Fruit fly (Drosophila melanogaster) whole organism, embryonic: Measurements from ENCODE around the gene CG11951.

Source experiments
- ATbp ChIP-seq: fragments of 200-800 bp; sonication (Bioruptor generic); optimal IDR thresholded peaks from 2 replicates; lab custom pipeline; 2017; ENCODE audit warnings: missing biosample characterization, mild to moderate bottlenecking, missing genetic modification characterization, missing genetic modification reagents
- Abd-B ChIP-seq: fragments of 200-800 bp; sonication (Bioruptor generic); optimal IDR thresholded peaks from 2 replicates; lab custom pipeline; 2018; ENCODE audit warnings: missing biosample characterization, mild to moderate bottlenecking, missing genetic modification characterization, moderate library complexity
- BtbVII ChIP-seq: fragments of 200-800 bp; sonication (Bioruptor generic); optimal IDR thresholded peaks from 3 replicates; lab custom pipeline; 2017; ENCODE audit warnings: missing biosample characterization, mild to moderate bottlenecking, missing genetic modification characterization
- Bteb2 ChIP-seq: fragments of 200-800 bp; sonication (Bioruptor generic); optimal IDR thresholded peaks from 2 replicates; lab custom pipeline; 2016; ENCODE audit warnings: missing biosample characterization, missing genetic modification characterization
- CG10267 ChIP-seq: fragments of 200-800 bp; sonication (Bioruptor generic); optimal IDR thresholded peaks from 2 replicates; lab custom pipeline; 2018; ENCODE audit warnings: missing biosample characterization, mild to moderate bottlenecking, missing genetic modification characterization, moderate library complexity
- CG11398 ChIP-seq: fragments of 200-800 bp; sonication (Bioruptor generic); optimal IDR thresholded peaks from 2 replicates; lab custom pipeline; 2016; ENCODE audit warnings: missing biosample characterization, missing genetic modification characterization
- CG11560 ChIP-seq: fragments of 200-800 bp; sonication (Bioruptor generic); IDR thresholded peaks from 3 replicates; pipeline ENCODE4 v1.3.6; 2022; ENCODE audit warnings: missing biosample characterization, missing genetic modification characterization
- CG14050 ChIP-seq: fragments of 200-800 bp; sonication (Bioruptor generic); IDR thresholded peaks from 3 replicates; pipeline ENCODE4 v1.3.6; 2022; ENCODE audit warnings: missing biosample characterization, missing genetic modification characterization
- CG15479 ChIP-seq: fragments of 200-800 bp; sonication (Bioruptor generic); optimal IDR thresholded peaks from 3 replicates; lab custom pipeline; 2019; ENCODE audit warnings: missing biosample characterization, mild to moderate bottlenecking, missing genetic modification characterization, moderate library complexity
- CG16813 ChIP-seq: fragments of 200-800 bp; sonication (Bioruptor generic); IDR thresholded peaks from 3 replicates; pipeline ENCODE4 v1.3.6; 2022; ENCODE audit warnings: missing biosample characterization, missing genetic modification characterization; ENCODE audit not compliant: partially characterized antibody
- CG17612 ChIP-seq: fragments of 200-800 bp; sonication (Bioruptor generic); IDR thresholded peaks from 2 replicates; pipeline ENCODE4 v1.3.6; 2022; ENCODE audit warnings: missing biosample characterization, missing genetic modification characterization
- CG17829 ChIP-seq: fragments of 200-800 bp; optimal IDR thresholded peaks from 2 replicates; lab custom pipeline; 2019; ENCODE audit warnings: missing biosample characterization, mild to moderate bottlenecking, missing genetic modification characterization, moderate library complexity
- CG1832 ChIP-seq: fragments of 200-800 bp; sonication (Bioruptor generic); optimal IDR thresholded peaks from 2 replicates; lab custom pipeline; 2017; ENCODE audit warnings: missing biosample characterization, mild to moderate bottlenecking, missing genetic modification characterization, inconsistent platforms
- CG2116 ChIP-seq: fragments of 200-800 bp; sonication (Bioruptor generic); optimal IDR thresholded peaks from 3 replicates; lab custom pipeline; 2018; ENCODE audit warnings: missing biosample characterization, mild to moderate bottlenecking, missing genetic modification characterization
- CG2202 ChIP-seq: fragments of 200-800 bp; sonication (Bioruptor generic); optimal IDR thresholded peaks from 2 replicates; lab custom pipeline; 2018; ENCODE audit warnings: missing biosample characterization, mild to moderate bottlenecking, missing genetic modification characterization
- CG2678 ChIP-seq: fragments of 200-800 bp; sonication (Bioruptor generic); optimal IDR thresholded peaks from 3 replicates; lab custom pipeline; 2019; ENCODE audit warnings: missing biosample characterization, mild to moderate bottlenecking, missing genetic modification characterization, moderate library complexity
- CG32767 ChIP-seq: fragments of 200-800 bp; sonication (Bioruptor generic); IDR thresholded peaks from 2 replicates; pipeline ENCODE4 v1.3.6; 2022; ENCODE audit warnings: missing biosample characterization, missing genetic modification characterization
- CG5245 ChIP-seq: fragments of 200-800 bp; sonication (Bioruptor generic); optimal IDR thresholded peaks from 3 replicates; lab custom pipeline; 2016; ENCODE audit warnings: missing biosample characterization, missing genetic modification characterization
- CG7271 ChIP-seq: fragments of 200-800 bp; sonication (Bioruptor generic); optimal IDR thresholded peaks from 2 replicates; lab custom pipeline; 2018; ENCODE audit warnings: missing biosample characterization, mild to moderate bottlenecking, missing genetic modification characterization, moderate library complexity
- CG7786 ChIP-seq: fragments of 200-800 bp; sonication (Bioruptor generic); optimal IDR thresholded peaks from 2 replicates; lab custom pipeline; 2016; ENCODE audit warnings: missing biosample characterization, missing genetic modification characterization
- CG7839 ChIP-seq: fragments of 200-800 bp; sonication (Bioruptor generic); optimal IDR thresholded peaks from 3 replicates; lab custom pipeline; 2018; ENCODE audit warnings: missing biosample characterization, mild to moderate bottlenecking, missing genetic modification characterization, moderate library complexity
- CG8290 ChIP-seq, 3 experiments: fragments of 200-800 bp; sonication (Bioruptor generic); optimal IDR thresholded peaks; 2 replicates each; lab custom pipeline; 2016 to 2019; ENCODE audit warnings: missing biosample characterization in 3 of 3, missing genetic modification characterization in 3 of 3, mild to moderate bottlenecking in 2 of 3, moderate library complexity in 1 of 3
- CG8765 ChIP-seq: fragments of 200-800 bp; sonication (Bioruptor generic); IDR thresholded peaks from 2 replicates; pipeline ENCODE4 v1.3.6; 2022; ENCODE audit warnings: missing biosample characterization, missing genetic modification characterization
- CG9727 ChIP-seq: fragments of 200-800 bp; sonication (Bioruptor generic); optimal IDR thresholded peaks from 3 replicates; lab custom pipeline; 2017; ENCODE audit warnings: missing biosample characterization, mild to moderate bottlenecking, missing genetic modification characterization
- CTCF ChIP-seq: fragments of 200-800 bp; sonication (Bioruptor generic); optimal IDR thresholded peaks from 2 replicates; lab custom pipeline; 2017; ENCODE audit warnings: missing biosample characterization, mild to moderate bottlenecking, missing genetic modification characterization, moderate library complexity
- CrebB ChIP-seq: fragments of 200-800 bp; sonication (Bioruptor generic); optimal IDR thresholded peaks from 3 replicates; lab custom pipeline; 2018; ENCODE audit warnings: missing biosample characterization, mild to moderate bottlenecking, missing genetic modification characterization
- Eip74EF ChIP-seq, 2 experiments: fragments of 200-800 bp in 1 of 2; fragments of >200 bp in 1 of 2; sonication (Bioruptor generic) in 1 of 2; optimal IDR thresholded peaks; 2 replicates each; lab custom pipeline; 2017 to 2019; ENCODE audit warnings: missing biosample characterization in 2 of 2, missing genetic modification characterization in 2 of 2, mild to moderate bottlenecking in 1 of 2, moderate library complexity in 1 of 2
- HLH3B ChIP-seq: fragments of 200-800 bp; sonication (Bioruptor generic); IDR thresholded peaks from 2 replicates; pipeline ENCODE4 v1.3.6; 2022; ENCODE audit warnings: missing biosample characterization, missing genetic modification characterization
- Hr3 ChIP-seq: fragments of 200-800 bp; sonication (Bioruptor generic); optimal IDR thresholded peaks from 3 replicates; lab custom pipeline; 2016; ENCODE audit warnings: missing biosample characterization, missing genetic modification characterization
- Max ChIP-seq: fragments of 200-800 bp; sonication (Bioruptor generic); optimal IDR thresholded peaks from 2 replicates; lab custom pipeline; 2016; ENCODE audit warnings: missing biosample characterization, mild to moderate bottlenecking, missing genetic modification characterization
- Mrtf ChIP-seq: fragments of 200-800 bp; sonication (Bioruptor generic); IDR thresholded peaks from 3 replicates; pipeline ENCODE4 v1.3.6; 2022; ENCODE audit warnings: missing biosample characterization, missing genetic modification characterization
- Oaz ChIP-seq: fragments of 200-800 bp; sonication (Bioruptor generic); IDR thresholded peaks from 2 replicates; pipeline ENCODE4 v1.3.6; 2022; ENCODE audit warnings: missing biosample characterization, missing genetic modification characterization
- Pdp1 ChIP-seq, 2 experiments: fragments of 200-800 bp; sonication (Bioruptor generic); optimal IDR thresholded peaks; 3 replicates each; lab custom pipeline; 2016; ENCODE audit warnings: missing biosample characterization in 2 of 2, missing genetic modification characterization in 2 of 2, mild to moderate bottlenecking in 1 of 2, moderate library complexity in 1 of 2
- Sry-δ ChIP-seq: fragments of 200-800 bp; sonication (Bioruptor generic); optimal IDR thresholded peaks from 2 replicates; lab custom pipeline; 2016; ENCODE audit warnings: missing biosample characterization, missing genetic modification characterization
- ab ChIP-seq: fragments of 200-800 bp; sonication (Bioruptor generic); optimal IDR thresholded peaks from 2 replicates; lab custom pipeline; 2016; ENCODE audit warnings: missing biosample characterization, missing genetic modification characterization
- al ChIP-seq: fragments of 200-800 bp; sonication (Bioruptor generic); IDR thresholded peaks from 2 replicates; pipeline ENCODE4 v1.3.6; 2022; ENCODE audit warnings: missing biosample characterization, missing genetic modification characterization
- chif ChIP-seq, 2 experiments: fragments of 200-800 bp; sonication (Bioruptor generic); optimal IDR thresholded peaks; 3 replicates each; lab custom pipeline; 2016; ENCODE audit warnings: missing biosample characterization in 2 of 2, missing genetic modification characterization in 2 of 2
- crc ChIP-seq: fragments of 200-800 bp; sonication (Bioruptor generic); optimal IDR thresholded peaks from 2 replicates; lab custom pipeline; 2016; ENCODE audit warnings: missing biosample characterization, missing genetic modification characterization
- esg ChIP-seq: fragments of 200-800 bp; sonication (Bioruptor generic); conservative IDR thresholded peaks from 2 replicates; pipeline ENCODE4 v1.3.6; 2022; ENCODE audit warnings: missing biosample characterization, missing genetic modification characterization
- fd3F ChIP-seq: fragments of 200-800 bp; sonication (Bioruptor generic); optimal IDR thresholded peaks from 2 replicates; lab custom pipeline; 2018; ENCODE audit warnings: missing biosample characterization, mild to moderate bottlenecking, missing genetic modification characterization, moderate library complexity
- grn ChIP-seq: fragments of 200-800 bp; sonication (Bioruptor generic); optimal IDR thresholded peaks from 3 replicates; lab custom pipeline; 2017; ENCODE audit warnings: missing biosample characterization, missing genetic modification characterization
- nau ChIP-seq: fragments of 200-800 bp; sonication (Bioruptor generic); optimal IDR thresholded peaks from 3 replicates; lab custom pipeline; 2017; ENCODE audit warnings: missing biosample characterization, mild to moderate bottlenecking, missing genetic modification characterization, missing genetic modification reagents
- nom ChIP-seq: fragments of 200-800 bp; sonication (Bioruptor generic); optimal IDR thresholded peaks from 2 replicates; lab custom pipeline; 2017; ENCODE audit warnings: missing biosample characterization, missing genetic modification characterization, mild to moderate bottlenecking, moderate library complexity, missing genetic modification reagents
- otp ChIP-seq: fragments of 200-800 bp; sonication (Bioruptor generic); IDR thresholded peaks from 3 replicates; pipeline ENCODE4, ENCODE4 v1.3.6; 2022; ENCODE audit warnings: missing biosample characterization, missing genetic modification characterization
- phol ChIP-seq: fragments of 200-800 bp; sonication (Bioruptor generic); optimal IDR thresholded peaks from 3 replicates; lab custom pipeline; 2018; ENCODE audit warnings: missing biosample characterization, mild to moderate bottlenecking, missing genetic modification characterization, moderate library complexity
- ranshi ChIP-seq: fragments of 200-800 bp; sonication (Bioruptor generic); IDR thresholded peaks from 2 replicates; pipeline ENCODE4 v1.3.6; 2022; ENCODE audit warnings: missing biosample characterization, missing genetic modification characterization
- repo ChIP-seq: fragments of 200-800 bp; sonication (Bioruptor generic); optimal IDR thresholded peaks from 2 replicates; lab custom pipeline; 2016; ENCODE audit warnings: missing biosample characterization, missing genetic modification characterization
- yki ChIP-seq: fragments of >200 bp; optimal IDR thresholded peaks from 3 replicates; lab custom pipeline; 2018
- zen ChIP-seq: fragments of 200-800 bp; sonication (Bioruptor generic); optimal IDR thresholded peaks from 3 replicates; lab custom pipeline; 2018; ENCODE audit warnings: missing biosample characterization, mild to moderate bottlenecking, missing genetic modification characterization, moderate library complexity

CG11951 gene

DNA sequence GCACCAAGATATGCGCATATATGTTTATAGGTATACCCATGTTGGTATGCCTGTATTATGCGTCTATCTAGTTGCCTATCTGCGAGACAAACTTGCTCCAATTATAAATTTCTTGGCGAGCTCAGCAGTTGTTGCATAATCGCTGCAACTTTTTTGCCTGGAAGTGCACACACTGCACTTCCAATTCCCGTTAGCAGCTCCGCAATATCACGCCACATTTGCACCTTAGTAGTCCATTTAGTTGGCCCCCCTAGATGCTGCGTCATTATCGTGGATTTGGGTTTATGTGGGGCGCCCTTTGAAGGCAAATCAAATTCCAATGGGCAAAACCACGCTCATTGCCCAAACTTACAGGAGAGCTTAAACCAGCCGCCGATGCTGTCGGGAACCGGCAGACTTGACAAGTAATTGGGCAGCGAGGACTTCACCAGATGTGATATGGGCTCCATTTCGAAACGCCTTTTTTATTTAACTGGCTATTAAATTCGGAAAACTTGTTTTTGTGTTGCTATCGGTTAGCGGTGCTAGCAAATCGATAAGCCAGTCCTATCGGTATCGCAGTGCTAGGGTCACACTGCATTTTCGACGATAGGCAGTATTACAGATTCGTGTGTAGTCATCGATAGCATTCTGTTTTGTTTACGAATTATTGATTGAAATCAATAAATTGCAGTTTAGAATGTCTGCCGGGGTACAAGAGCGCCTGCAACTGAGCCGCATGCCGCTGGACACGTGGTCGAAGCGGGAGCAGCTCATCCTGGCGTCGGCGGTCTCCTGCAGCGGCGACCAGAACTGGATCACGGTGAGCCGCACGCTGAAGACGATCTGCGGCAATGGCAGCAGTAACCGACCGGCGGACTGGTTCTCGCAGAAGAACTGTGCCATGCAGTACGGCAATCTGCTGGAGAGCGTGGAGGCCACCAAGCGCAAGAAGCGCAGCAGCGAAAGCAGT is 15.4 kb downstream of the CG11951 start, which contains the start of the genes Cisd2 and Brd8 (continued):
- TF ChIP-seq CrebB (tag; lab: Kevin White, UChicago) (no peak), nau (GFP tag; lab: Kevin White, UChicago) (no peak), CG32767 (no peak), al (no peak), Oaz (no peak), repo (GFP tag; lab: Kevin White, UChicago) (peak; percentile 29), fd3F (no peak), CG8765 (GFP tag; lab: Robert Waterston, UW) (no peak), CG7839 (tag; lab: Kevin White, UChicago) (no peak), Sry-δ (GFP tag; lab: Kevin White, UChicago) (peak; percentile 95), BtbVII (GFP tag; lab: Kevin White, UChicago) (no peak), phol (peak; percentile 28), CG1832 (GFP tag; lab: Kevin White, UChicago) (no peak), CG11560 (peak; percentile 76; the same call in 2 of the 3 replicates), ab (GFP tag; lab: Kevin White, UChicago) (no peak), grn (peak; percentile 29), CG5245 (no peak), crc (GFP tag; lab: Kevin White, UChicago) (no peak), CG16813 (GFP tag; lab: Robert Waterston, UW) (peak; percentile 92), CG14050 (GFP tag; lab: Robert Waterston, UW) (no peak), CG2116 (GFP tag; lab: Kevin White, UChicago) (peak; percentile 90), CG17612 (GFP tag; lab: Robert Waterston, UW) (no peak), CG10267 (tag; lab: Kevin White, UChicago) (peak; percentile 38), Abd-B (peak; percentile 31), Max (GFP tag; lab: Kevin White, UChicago) (no peak), chif (GFP tag; optimal IDR thresholded peaks at IDR 0.05; lab: Kevin White, UChicago) (no peak), CG2202 (tag; lab: Kevin White, UChicago) (no peak), CTCF (GFP tag; lab: Kevin White, UChicago) (peak; percentile 55), ranshi (no peak), Mrtf (GFP tag; lab: Robert Waterston, UW) (no peak), CG7786 (no peak), CG15479 (GFP tag; lab: Kevin White, UChicago) (no peak), Bteb2 (GFP tag; lab: Kevin White, UChicago) (no peak), nom (GFP tag; lab: Kevin White, UChicago) (no peak), CG8290 (GFP tag; optimal IDR thresholded peaks at IDR 0.05; lab: Kevin White, UChicago) (no peak), CG8290 (tag; optimal IDR thresholded peaks at IDR 0.05; lab: Kevin White, UChicago) (peak in 1 of 2 experiments; percentile 51), otp (GFP tag; lab: Robert Waterston, UW) (no peak), CG7271 (tag; lab: Kevin White, UChicago) (no peak), Hr3 (GFP tag; lab: Kevin White, UChicago) (no peak), zen (tag; lab: Kevin White, UChicago) (no peak), CG17829 (tag; lab: Kevin White, UChicago) (peak; percentile 46), HLH3B (GFP tag; lab: Robert Waterston, UW) (no peak), yki (no peak), ATbp (GFP tag; lab: Kevin White, UChicago) (no peak), CG2678 (no peak), Pdp1 (GFP tag; optimal IDR thresholded peaks at IDR 0.05; lab: Kevin White, UChicago) (peak in 1 of 2 experiments; percentile 94), Eip74EF (GFP tag; optimal IDR thresholded peaks at IDR 0.05; lab: Kevin White, UChicago) (no peak), esg (no peak), CG11398 (GFP tag; lab: Kevin White, UChicago) (no peak), CG9727 (no peak)
